Worm (Caenorhabditis elegans) whole organism, midembryonic: Measurements from ENCODE around the gene tos-1.

ENCODE experiments used
- T22C8.4 ChIP-seq: fragments of 200-800 bp; sonication (Bioruptor generic); IDR thresholded peaks from 2 replicates; pipeline ENCODE4 v1.3.6; 2022; ENCODE audit warnings: missing genetic modification characterization, missing compliant biosample characterization
- cog-1 ChIP-seq: sonication (generic microtip); optimal IDR thresholded peaks from 2 replicates; lab custom pipeline; 2016; ENCODE audit warnings: missing genetic modification characterization, missing compliant biosample characterization
- ztf-23 ChIP-seq: fragments of 200-800 bp; sonication (Bioruptor generic); IDR thresholded peaks from 2 replicates; pipeline ENCODE4 v1.3.6; 2022; ENCODE audit warnings: missing genetic modification reagents, missing genetic modification characterization, missing compliant biosample characterization

DNA sequence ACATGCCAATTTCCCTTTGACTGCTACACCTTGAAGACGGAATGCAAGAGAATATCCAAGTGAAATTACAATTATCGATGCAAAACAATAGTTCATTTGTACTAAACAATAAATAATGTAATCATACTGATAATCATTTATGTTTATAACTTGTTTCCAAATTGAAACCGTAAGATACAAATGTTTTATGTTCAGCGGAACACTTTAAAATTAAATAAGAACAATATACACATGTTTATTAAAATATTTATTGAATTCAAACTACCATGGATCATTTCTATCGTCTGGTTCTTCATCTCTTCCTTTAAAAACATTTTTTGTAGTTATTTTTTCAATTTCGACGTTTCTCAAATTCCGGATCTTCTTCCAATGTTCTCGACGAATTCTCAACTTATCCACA lies 11.4 kb upstream of the tos-1 start, which contains the start of gene ttr-40:
- TF ChIP-seq T22C8.4 (GFP tag; lab: Robert Waterston, UW) = no peak
- TF ChIP-seq cog-1 (tag; lab: Kevin White, UChicago) = no peak
- TF ChIP-seq ztf-23 (GFP tag; lab: Robert Waterston, UW) = no peak
